Fruit fly (Drosophila melanogaster) whole organism, embryonic: Measurements from ENCODE around the gene CG6788.

Source experiments
- Adf1 ChIP-seq: fragments of 200-800 bp; sonication (Bioruptor generic); IDR thresholded peaks from 2 replicates; pipeline ENCODE4 v1.3.6; 2022; ENCODE audit warnings: missing biosample characterization, missing genetic modification characterization
- CG13775 ChIP-seq: fragments of 200-800 bp; sonication (Bioruptor generic); optimal IDR thresholded peaks from 3 replicates; lab custom pipeline; 2017; ENCODE audit warnings: missing biosample characterization, mild to moderate bottlenecking, missing genetic modification characterization
- CG17186 ChIP-seq: fragments of 200-800 bp; sonication (Bioruptor generic); optimal IDR thresholded peaks from 3 replicates; lab custom pipeline; 2017; ENCODE audit warnings: missing biosample characterization, missing genetic modification reagents, missing genetic modification characterization
- CG1832 ChIP-seq: fragments of 200-800 bp; sonication (Bioruptor generic); optimal IDR thresholded peaks from 2 replicates; lab custom pipeline; 2017; ENCODE audit warnings: missing biosample characterization, mild to moderate bottlenecking, missing genetic modification characterization, inconsistent platforms
- CG2889 ChIP-seq: fragments of 200-800 bp; sonication (Bioruptor generic); IDR thresholded peaks from 3 replicates; pipeline ENCODE4 v1.3.6; 2022; ENCODE audit warnings: missing biosample characterization, missing genetic modification characterization
- CG30431 ChIP-seq: fragments of 200-800 bp; sonication (Bioruptor generic); optimal IDR thresholded peaks from 2 replicates; lab custom pipeline; 2017; ENCODE audit warnings: missing biosample characterization, missing genetic modification characterization
- CG3163 ChIP-seq: fragments of 200-800 bp; sonication (Bioruptor generic); optimal IDR thresholded peaks from 3 replicates; lab custom pipeline; 2016; ENCODE audit warnings: missing biosample characterization, missing genetic modification characterization
- CG32532 ChIP-seq: fragments of 200-800 bp; sonication (Bioruptor generic); IDR thresholded peaks from 2 replicates; pipeline ENCODE4 v1.3.6; 2022; ENCODE audit warnings: missing biosample characterization, missing genetic modification characterization
- CG32767 ChIP-seq: fragments of 200-800 bp; sonication (Bioruptor generic); IDR thresholded peaks from 2 replicates; pipeline ENCODE4 v1.3.6; 2022; ENCODE audit warnings: missing biosample characterization, missing genetic modification characterization
- CG32772 ChIP-seq: fragments of 200-800 bp; sonication (Bioruptor generic); IDR thresholded peaks from 2 replicates; pipeline ENCODE4 v1.3.6; 2022; ENCODE audit warnings: missing biosample characterization, missing genetic modification characterization
- CG34224 ChIP-seq: fragments of 200-800 bp; sonication (Bioruptor generic); IDR thresholded peaks from 3 replicates; pipeline ENCODE4 v1.3.6; 2022; ENCODE audit warnings: missing biosample characterization, missing genetic modification characterization; ENCODE audit not compliant: partially characterized antibody
- CG4360 ChIP-seq: fragments of 200-800 bp; sonication (Bioruptor generic); IDR thresholded peaks from 2 replicates; pipeline ENCODE4 v1.3.6; 2022; ENCODE audit warnings: missing biosample characterization, missing genetic modification characterization
- CG6175 ChIP-seq: fragments of 200-800 bp; sonication (Bioruptor generic); IDR thresholded peaks from 3 replicates; pipeline ENCODE4 v1.3.6; 2022; ENCODE audit warnings: missing biosample characterization, missing genetic modification characterization
- CG6272 ChIP-seq: fragments of 200-800 bp; sonication (Bioruptor generic); IDR thresholded peaks from 2 replicates; pipeline ENCODE4 v1.3.6; 2022; ENCODE audit warnings: missing biosample characterization, missing genetic modification characterization
- CG6791 ChIP-seq: fragments of 200-800 bp; sonication (Bioruptor generic); IDR thresholded peaks from 3 replicates; pipeline ENCODE4 v1.3.6; 2022; ENCODE audit warnings: missing biosample characterization, missing genetic modification characterization; ENCODE audit not compliant: partially characterized antibody
- CG6854 ChIP-seq: fragments of 200-800 bp; sonication (Bioruptor generic); optimal IDR thresholded peaks from 3 replicates; lab custom pipeline; 2017; ENCODE audit warnings: missing biosample characterization, mild to moderate bottlenecking, missing genetic modification characterization
- CG8478 ChIP-seq: fragments of >200 bp; optimal IDR thresholded peaks from 2 replicates; lab custom pipeline; 2018
- CG9727 ChIP-seq: fragments of 200-800 bp; sonication (Bioruptor generic); optimal IDR thresholded peaks from 3 replicates; lab custom pipeline; 2017; ENCODE audit warnings: missing biosample characterization, mild to moderate bottlenecking, missing genetic modification characterization
- CHES-1-like ChIP-seq: fragments of 200-800 bp; sonication (Bioruptor generic); optimal IDR thresholded peaks from 2 replicates; lab custom pipeline; 2016; ENCODE audit warnings: missing biosample characterization, missing genetic modification characterization
- Dll ChIP-seq: fragments of 200-800 bp; sonication (Bioruptor generic); IDR thresholded peaks from 4 replicates; pipeline ENCODE4 v1.3.6; 2022; ENCODE audit warnings: missing biosample characterization, missing genetic modification characterization; ENCODE audit not compliant: partially characterized antibody
- Dref ChIP-seq: fragments of 200-800 bp; sonication (Bioruptor generic); IDR thresholded peaks from 2 replicates; pipeline ENCODE4 v1.3.6; 2022; ENCODE audit warnings: missing biosample characterization, missing genetic modification characterization
- E2f2 ChIP-seq: fragments of 200-800 bp; sonication (Bioruptor generic); IDR thresholded peaks from 2 replicates; pipeline ENCODE4 v1.3.6; 2022; ENCODE audit warnings: missing biosample characterization, missing genetic modification characterization
- Hr39 ChIP-seq: fragments of >200 bp; optimal IDR thresholded peaks from 2 replicates; lab custom pipeline; 2017
- Med ChIP-seq: fragments of 200-800 bp; sonication (Bioruptor generic); peaks from one replicate; lab custom pipeline; 2016; ENCODE audit warnings: missing biosample characterization, missing genetic modification characterization, mild to moderate bottlenecking, inconsistent platforms, moderate library complexity
- Rfx ChIP-seq: fragments of 200-800 bp; sonication (Bioruptor generic); IDR thresholded peaks from 2 replicates; pipeline ENCODE4 v1.3.6; 2022; ENCODE audit warnings: missing biosample characterization, missing genetic modification characterization
- Usf ChIP-seq: fragments of 200-800 bp; sonication (Bioruptor generic); optimal IDR thresholded peaks from 2 replicates; lab custom pipeline; 2017; ENCODE audit warnings: missing genotype, missing biosample characterization, missing genetic modification characterization
- YL-1 ChIP-seq: fragments of 200-800 bp; sonication (Bioruptor generic); optimal IDR thresholded peaks from 3 replicates; lab custom pipeline; 2017; ENCODE audit warnings: missing biosample characterization, mild to moderate bottlenecking, missing genetic modification characterization
- bbx ChIP-seq: fragments of 200-800 bp; sonication (Bioruptor generic); IDR thresholded peaks from 2 replicates; pipeline ENCODE4 v1.3.6; 2022; ENCODE audit warnings: missing biosample characterization, missing genetic modification characterization; ENCODE audit not compliant: partially characterized antibody
- bigmax ChIP-seq: fragments of 200-800 bp; sonication (Bioruptor generic); optimal IDR thresholded peaks from 2 replicates; lab custom pipeline; 2018; ENCODE audit warnings: missing biosample characterization, mild to moderate bottlenecking, missing genetic modification characterization
- chif ChIP-seq, 2 experiments: fragments of 200-800 bp; sonication (Bioruptor generic); optimal IDR thresholded peaks; 3 replicates each; lab custom pipeline; 2016; ENCODE audit warnings: missing biosample characterization in 2 of 2, missing genetic modification characterization in 2 of 2
- chinmo ChIP-seq: fragments of 200-800 bp; sonication (Bioruptor generic); IDR thresholded peaks from 4 replicates; pipeline ENCODE4 v1.3.6; 2022; ENCODE audit warnings: missing biosample characterization, missing genetic modification characterization; ENCODE audit not compliant: partially characterized antibody
- corto ChIP-seq: fragments of 200-800 bp; sonication (Bioruptor generic); optimal IDR thresholded peaks from 2 replicates; lab custom pipeline; 2016; ENCODE audit warnings: missing biosample characterization, mild to moderate bottlenecking, missing genetic modification characterization, moderate library complexity
- crp ChIP-seq, 2 experiments: fragments of 200-800 bp; sonication (Bioruptor generic); optimal IDR thresholded peaks; 2 replicates in 1 of 2; 3 replicates in 1 of 2; lab custom pipeline; 2017; ENCODE audit warnings: missing biosample characterization in 2 of 2, missing genetic modification characterization in 2 of 2, mild to moderate bottlenecking in 1 of 2, moderate library complexity in 1 of 2
- cwo ChIP-seq: fragments of 200-800 bp; sonication (Bioruptor generic); optimal IDR thresholded peaks from 3 replicates; lab custom pipeline; 2017; ENCODE audit warnings: missing biosample characterization, missing genetic modification characterization, mild to moderate bottlenecking, moderate library complexity, missing genetic modification reagents
- danr ChIP-seq: fragments of 200-800 bp; sonication (Bioruptor generic); IDR thresholded peaks from 2 replicates; pipeline ENCODE4 v1.3.6; 2022; ENCODE audit warnings: missing biosample characterization, missing genetic modification characterization
- dm ChIP-seq: fragments of 200-800 bp; sonication (Bioruptor generic); optimal IDR thresholded peaks from 3 replicates; lab custom pipeline; 2016; ENCODE audit warnings: missing biosample characterization, missing genetic modification characterization
- ewg ChIP-seq: fragments of 200-800 bp; sonication (Bioruptor generic); optimal IDR thresholded peaks from 3 replicates; lab custom pipeline; 2017; ENCODE audit warnings: mild to moderate bottlenecking, missing biosample characterization, missing genetic modification reagents, missing genetic modification characterization
- fru ChIP-seq: fragments of >200 bp; optimal IDR thresholded peaks from 2 replicates; lab custom pipeline; 2017
- gro ChIP-seq: fragments of 200-800 bp; sonication (Bioruptor generic); optimal IDR thresholded peaks from 2 replicates; lab custom pipeline; 2016; ENCODE audit warnings: missing biosample characterization, missing genetic modification characterization
- lbe ChIP-seq: fragments of 200-800 bp; sonication (Bioruptor generic); optimal IDR thresholded peaks from 2 replicates; lab custom pipeline; 2016; ENCODE audit warnings: missing biosample characterization, mild to moderate bottlenecking, missing genetic modification characterization
- seq ChIP-seq: fragments of 200-800 bp; sonication (Bioruptor generic); IDR thresholded peaks from 2 replicates; pipeline ENCODE4 v1.3.6; 2022; ENCODE audit warnings: missing biosample characterization, missing genetic modification characterization
- sna ChIP-seq: fragments of 200-800 bp; sonication (Bioruptor generic); IDR thresholded peaks from 2 replicates; pipeline ENCODE4 v1.3.6; 2022; ENCODE audit warnings: missing biosample characterization, missing genetic modification characterization; ENCODE audit not compliant: partially characterized antibody
- sr ChIP-seq: fragments of 200-800 bp; sonication (Bioruptor generic); IDR thresholded peaks from 3 replicates; pipeline ENCODE4 v1.3.6; 2022; ENCODE audit warnings: missing biosample characterization, missing genetic modification characterization
- stwl ChIP-seq: fragments of 200-800 bp; sonication (Bioruptor generic); optimal IDR thresholded peaks from 3 replicates; lab custom pipeline; 2018; ENCODE audit warnings: missing biosample characterization, mild to moderate bottlenecking, missing genetic modification characterization, moderate library complexity
- unc-4 ChIP-seq: fragments of 200-800 bp; sonication (Bioruptor generic); IDR thresholded peaks from 2 replicates; pipeline ENCODE4 v1.3.6; 2022; ENCODE audit warnings: missing biosample characterization, missing genetic modification characterization; ENCODE audit not compliant: partially characterized antibody
- vvl ChIP-seq: fragments of 200-800 bp; sonication (Bioruptor generic); IDR thresholded peaks from 2 replicates; pipeline ENCODE4 v1.3.6; 2022; ENCODE audit warnings: missing biosample characterization, missing genetic modification characterization
- wor ChIP-seq: fragments of 200-800 bp; sonication (Bioruptor generic); IDR thresholded peaks from 2 replicates; pipeline ENCODE4 v1.3.6; 2022; ENCODE audit warnings: missing biosample characterization, missing genetic modification characterization

CG6788 gene

DNA sequence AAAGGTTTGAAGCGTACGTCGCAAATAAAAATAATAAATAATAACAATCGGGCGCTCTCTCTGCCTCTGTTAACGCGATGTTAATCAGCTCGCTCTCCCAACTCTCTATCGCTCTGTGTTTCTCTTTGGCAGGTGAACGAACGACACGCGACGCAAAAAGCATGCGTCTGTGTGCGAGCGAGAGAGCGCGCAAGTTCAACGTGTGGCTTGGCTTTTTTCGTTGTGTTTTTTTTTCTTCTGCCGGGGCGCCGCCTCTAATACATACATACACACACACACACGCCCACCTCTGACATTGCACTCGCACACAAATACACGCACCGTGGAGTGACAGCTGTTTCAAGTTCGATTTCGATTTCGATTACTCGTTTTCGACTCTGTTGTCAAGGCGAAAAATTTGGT is 9.3 kb upstream of the CG6788 start (continued):
- TF ChIP-seq CG4360 (GFP tag; lab: Robert Waterston, UW) (0 out of 2 replicates have a peak, but pooled peaks have one; percentile 24), CG1832 (GFP tag; lab: Kevin White, UChicago) (peak; percentile 34), Rfx (GFP tag; lab: Robert Waterston, UW) (no peak), ewg (peak; percentile 50), CG17186 (GFP tag; lab: Kevin White, UChicago) (peak; percentile 56), CG9727 (GFP tag; lab: Kevin White, UChicago) (peak; percentile 25), Adf1 (peak; percentile 69), wor (GFP tag; lab: Robert Waterston, UW) (no peak), E2f2 (GFP tag; lab: Robert Waterston, UW) (peak; percentile 25; the same call in 1 of the 2 replicates), CG32532 (GFP tag; lab: Robert Waterston, UW) (peak; percentile 41; the same call in 1 of the 2 replicates), lbe (GFP tag; lab: Kevin White, UChicago) (peak; percentile 33), vvl (GFP tag; lab: Robert Waterston, UW) (no peak), CG30431 (GFP tag; lab: Kevin White, UChicago) (no peak), CG6272 (GFP tag; lab: Robert Waterston, UW) (no peak), YL-1 (GFP tag; lab: Kevin White, UChicago) (peak; percentile 2), CG6854 (GFP tag; lab: Kevin White, UChicago) (no peak), bbx (GFP tag; lab: Robert Waterston, UW) (peak; percentile 32; the same call in 1 of the 2 replicates), CG32767 (GFP tag; lab: Robert Waterston, UW) (peak; percentile 45; the same call in 1 of the 2 replicates), crp (GFP tag; optimal IDR thresholded peaks at IDR 0.05; lab: Kevin White, UChicago) (peak in 1 of 2 experiments; percentile 66), Dll (GFP tag; lab: Robert Waterston, UW) (peak; percentile 10; the same call in 1 of the 4 replicates), gro (GFP tag; lab: Kevin White, UChicago) (no peak), chif (GFP tag; optimal IDR thresholded peaks at IDR 0.05; lab: Kevin White, UChicago) (no peak), dm (GFP tag; lab: Kevin White, UChicago) (peak; percentile 26), CG8478 (lab: Kevin White, UChicago) (peak; percentile 46), Dref (GFP tag; lab: Robert Waterston, UW) (peak; percentile 42), chinmo (peak; percentile 96), sr (peak; percentile 79), fru (lab: Kevin White, UChicago) (no peak), CG34224 (0 out of 3 replicates have a peak, but pooled peaks have one; percentile 14), CHES-1-like (GFP tag; lab: Kevin White, UChicago) (peak; percentile 42), CG32772 (GFP tag; lab: Robert Waterston, UW) (peak; percentile 81), stwl (peak; percentile 27), seq (GFP tag; lab: Robert Waterston, UW) (no peak), CG2889 (GFP tag; lab: Robert Waterston, UW) (no peak), Med (GFP tag; lab: Kevin White, UChicago) (peak; percentile 54), bigmax (GFP tag; lab: Kevin White, UChicago) (peak; percentile 10), Hr39 (lab: Kevin White, UChicago) (no peak), CG6791 (GFP tag; lab: Robert Waterston, UW) (no peak; the same call in 2 of the 3 replicates), unc-4 (peak; percentile 36; the same call in 1 of the 2 replicates), cwo (GFP tag; lab: Kevin White, UChicago) (peak; percentile 86), CG13775 (GFP tag; lab: Kevin White, UChicago) (no peak), corto (GFP tag; lab: Kevin White, UChicago) (peak; percentile 59), CG3163 (GFP tag; lab: Kevin White, UChicago) (peak; percentile 74), sna (GFP tag; lab: Robert Waterston, UW) (0 out of 2 replicates have a peak, but pooled peaks have one; percentile 33), danr (GFP tag; lab: Robert Waterston, UW) (no peak), Usf (GFP tag; lab: Kevin White, UChicago) (no peak), CG6175 (GFP tag; lab: Robert Waterston, UW) (peak; percentile 99)
